Fruit fly (Drosophila melanogaster) whole organism, embryonic: ENCODE results near the gene Ir94a.

Experiments used
- Adf1 ChIP-seq: fragments of 200-800 bp; sonication (Bioruptor generic); IDR thresholded peaks from 2 replicates; pipeline ENCODE4 v1.3.6; 2022; ENCODE audit warnings: missing biosample characterization, missing genetic modification characterization
- Antp ChIP-seq: fragments of 200-800 bp; sonication (Bioruptor generic); optimal IDR thresholded peaks from 3 replicates; lab custom pipeline; 2016; ENCODE audit warnings: missing biosample characterization, missing genetic modification characterization
- B-H1 ChIP-seq: fragments of 200-800 bp; sonication (Bioruptor generic); IDR thresholded peaks from 3 replicates; pipeline ENCODE4 v1.3.6; 2022; ENCODE audit warnings: missing biosample characterization, missing genetic modification characterization
- BEAF-32 ChIP-seq: fragments of 200-800 bp; sonication (Bioruptor generic); optimal IDR thresholded peaks from 3 replicates; lab custom pipeline; 2017; ENCODE audit warnings: missing biosample characterization, missing genetic modification characterization, mild to moderate bottlenecking, moderate library complexity, missing genetic modification reagents
- C15 ChIP-seq: fragments of 200-800 bp; sonication (Bioruptor generic); IDR thresholded peaks from 3 replicates; pipeline ENCODE4 v1.3.6; 2022; ENCODE audit warnings: missing biosample characterization, missing genetic modification characterization
- CG10209 ChIP-seq: fragments of 200-800 bp; sonication (Bioruptor generic); optimal IDR thresholded peaks from 3 replicates; lab custom pipeline; 2017; ENCODE audit warnings: missing biosample characterization, mild to moderate bottlenecking, missing genetic modification characterization, missing genetic modification reagents
- CG10565 ChIP-seq: fragments of 200-800 bp; sonication (Bioruptor generic); optimal IDR thresholded peaks from 3 replicates; lab custom pipeline; 2016; ENCODE audit warnings: missing biosample characterization, mild to moderate bottlenecking, missing genetic modification characterization
- CG11560 ChIP-seq: fragments of 200-800 bp; sonication (Bioruptor generic); IDR thresholded peaks from 3 replicates; pipeline ENCODE4 v1.3.6; 2022; ENCODE audit warnings: missing biosample characterization, missing genetic modification characterization
- CG11723 ChIP-seq: fragments of 200-800 bp; sonication (Bioruptor generic); optimal IDR thresholded peaks from 2 replicates; lab custom pipeline; 2017; ENCODE audit warnings: missing biosample characterization, mild to moderate bottlenecking, missing genetic modification characterization
- CG1233 ChIP-seq: fragments of 200-800 bp; sonication (Bioruptor generic); optimal IDR thresholded peaks from 4 replicates; lab custom pipeline; 2018; ENCODE audit warnings: missing biosample characterization, mild to moderate bottlenecking, missing genetic modification characterization
- CG12391 ChIP-seq: fragments of 200-800 bp; sonication (Bioruptor generic); optimal IDR thresholded peaks from 3 replicates; lab custom pipeline; 2018; ENCODE audit warnings: missing biosample characterization, mild to moderate bottlenecking, missing genetic modification characterization, moderate library complexity
- CG13123 ChIP-seq: fragments of 200-800 bp; sonication (Bioruptor generic); optimal IDR thresholded peaks from 2 replicates; lab custom pipeline; 2016; ENCODE audit warnings: missing biosample characterization, missing genetic modification characterization
- CG13424 ChIP-seq: fragments of 200-800 bp; sonication (Bioruptor generic); optimal IDR thresholded peaks from 2 replicates; lab custom pipeline; 2019; ENCODE audit warnings: missing biosample characterization, mild to moderate bottlenecking, missing genetic modification characterization, moderate library complexity
- CG13624 ChIP-seq: fragments of 200-800 bp; sonication (Bioruptor generic); optimal IDR thresholded peaks from 2 replicates; lab custom pipeline; 2016; ENCODE audit warnings: missing biosample characterization, missing genetic modification characterization
- CG15514 ChIP-seq: fragments of 200-800 bp; sonication (Bioruptor generic); optimal IDR thresholded peaks from 3 replicates; lab custom pipeline; 2017; ENCODE audit warnings: missing biosample characterization, missing genetic modification characterization, mild to moderate bottlenecking, moderate library complexity, missing genetic modification reagents
- CG1603 ChIP-seq: fragments of 200-800 bp; sonication (Bioruptor generic); optimal IDR thresholded peaks from 2 replicates; lab custom pipeline; 2019; ENCODE audit warnings: missing biosample characterization, mild to moderate bottlenecking, missing genetic modification characterization, moderate library complexity
- CG16813 ChIP-seq: fragments of 200-800 bp; sonication (Bioruptor generic); IDR thresholded peaks from 3 replicates; pipeline ENCODE4 v1.3.6; 2022; ENCODE audit warnings: missing biosample characterization, missing genetic modification characterization; ENCODE audit not compliant: partially characterized antibody
- CG16863 ChIP-seq: fragments of 200-800 bp; sonication (Bioruptor generic); optimal IDR thresholded peaks from 3 replicates; lab custom pipeline; 2016; ENCODE audit warnings: missing biosample characterization, missing genetic modification characterization
- CG17186 ChIP-seq: fragments of 200-800 bp; sonication (Bioruptor generic); optimal IDR thresholded peaks from 3 replicates; lab custom pipeline; 2017; ENCODE audit warnings: missing biosample characterization, missing genetic modification reagents, missing genetic modification characterization
- CG2199 ChIP-seq: fragments of 200-800 bp; sonication (Bioruptor generic); IDR thresholded peaks from 3 replicates; pipeline ENCODE4 v1.3.6; 2022; ENCODE audit warnings: missing biosample characterization, missing genetic modification characterization
- CG31441 ChIP-seq: fragments of 200-800 bp; sonication (Bioruptor generic); IDR thresholded peaks from 2 replicates; pipeline ENCODE4 v1.3.6; 2022; ENCODE audit warnings: missing biosample characterization, missing genetic modification characterization
- CG32532 ChIP-seq: fragments of 200-800 bp; sonication (Bioruptor generic); IDR thresholded peaks from 2 replicates; pipeline ENCODE4 v1.3.6; 2022; ENCODE audit warnings: missing biosample characterization, missing genetic modification characterization
- CG42726 ChIP-seq: fragments of 200-800 bp; sonication (Bioruptor generic); IDR thresholded peaks from 2 replicates; pipeline ENCODE4 v1.3.6; 2022; ENCODE audit warnings: missing biosample characterization, missing genetic modification characterization; ENCODE audit not compliant: partially characterized antibody
- CG6175 ChIP-seq: fragments of 200-800 bp; sonication (Bioruptor generic); IDR thresholded peaks from 3 replicates; pipeline ENCODE4 v1.3.6; 2022; ENCODE audit warnings: missing biosample characterization, missing genetic modification characterization
- CG7745 ChIP-seq: fragments of 200-800 bp; sonication (Bioruptor generic); optimal IDR thresholded peaks from 2 replicates; lab custom pipeline; 2018; ENCODE audit warnings: missing biosample characterization, mild to moderate bottlenecking, missing genetic modification characterization, moderate library complexity
- CG7839 ChIP-seq: fragments of 200-800 bp; sonication (Bioruptor generic); optimal IDR thresholded peaks from 3 replicates; lab custom pipeline; 2018; ENCODE audit warnings: missing biosample characterization, mild to moderate bottlenecking, missing genetic modification characterization, moderate library complexity
- CG8765 ChIP-seq: fragments of 200-800 bp; sonication (Bioruptor generic); IDR thresholded peaks from 2 replicates; pipeline ENCODE4 v1.3.6; 2022; ENCODE audit warnings: missing biosample characterization, missing genetic modification characterization
- CoRest ChIP-seq: fragments of 200-800 bp; sonication (Bioruptor generic); optimal IDR thresholded peaks from 3 replicates; lab custom pipeline; 2018; ENCODE audit warnings: missing biosample characterization, mild to moderate bottlenecking, missing genetic modification characterization, moderate library complexity
- D ChIP-seq, 2 experiments: fragments of 200-800 bp in 1 of 2; fragments of >200 bp in 1 of 2; sonication (Bioruptor generic) in 1 of 2; optimal IDR thresholded peaks; 2 replicates in 1 of 2; 3 replicates in 1 of 2; lab custom pipeline; 2017; ENCODE audit warnings: mild to moderate bottlenecking in 1 of 2, missing biosample characterization in 1 of 2, missing genetic modification characterization in 1 of 2, missing genetic modification reagents in 1 of 2
- Dip2 ChIP-seq: fragments of 200-800 bp; sonication (Bioruptor generic); IDR thresholded peaks from 2 replicates; pipeline ENCODE4 v1.3.6; 2022; ENCODE audit warnings: missing biosample characterization, missing genetic modification characterization
- E2f1 ChIP-seq: fragments of 200-800 bp; sonication (Bioruptor generic); IDR thresholded peaks from 2 replicates; pipeline ENCODE4 v1.3.6; 2022; ENCODE audit warnings: missing biosample characterization, missing genetic modification characterization
- Elba2 ChIP-seq: fragments of 200-800 bp; sonication (Bioruptor generic); optimal IDR thresholded peaks from 3 replicates; lab custom pipeline; 2016; ENCODE audit warnings: missing biosample characterization, missing genetic modification characterization
- NFAT ChIP-seq: fragments of 200-800 bp; sonication (Bioruptor generic); IDR thresholded peaks from 2 replicates; pipeline ENCODE4 v1.3.6; 2022; ENCODE audit warnings: missing biosample characterization, missing genetic modification characterization
- Nf-YC ChIP-seq: fragments of 200-800 bp; optimal IDR thresholded peaks from 3 replicates; lab custom pipeline; 2019; ENCODE audit warnings: missing biosample characterization, mild to moderate bottlenecking, missing genetic modification characterization, moderate library complexity
- ash1 ChIP-seq: fragments of 200-800 bp; sonication (Bioruptor generic); optimal IDR thresholded peaks from 2 replicates; lab custom pipeline; 2018; ENCODE audit warnings: missing biosample characterization, mild to moderate bottlenecking, missing genetic modification characterization
- bcd ChIP-seq: fragments of 200-800 bp; sonication (Bioruptor generic); optimal IDR thresholded peaks from 2 replicates; lab custom pipeline; 2017; ENCODE audit warnings: missing biosample characterization, mild to moderate bottlenecking, missing genetic modification characterization
- crc ChIP-seq: fragments of 200-800 bp; sonication (Bioruptor generic); optimal IDR thresholded peaks from 2 replicates; lab custom pipeline; 2016; ENCODE audit warnings: missing biosample characterization, missing genetic modification characterization
- dan ChIP-seq: fragments of 200-800 bp; sonication (Bioruptor generic); IDR thresholded peaks from 2 replicates; pipeline ENCODE4 v1.3.6; 2022; ENCODE audit warnings: missing biosample characterization, missing genetic modification characterization
- dpn ChIP-seq, 2 experiments: fragments of 200-800 bp; sonication (Bioruptor generic); optimal IDR thresholded peaks; 3 replicates each; lab custom pipeline; 2016; ENCODE audit warnings: missing biosample characterization in 2 of 2, missing genetic modification characterization in 2 of 2
- esg ChIP-seq: fragments of 200-800 bp; sonication (Bioruptor generic); conservative IDR thresholded peaks from 2 replicates; pipeline ENCODE4 v1.3.6; 2022; ENCODE audit warnings: missing biosample characterization, missing genetic modification characterization
- gcm2 ChIP-seq: fragments of 200-800 bp; sonication (Bioruptor generic); optimal IDR thresholded peaks from 2 replicates; lab custom pipeline; 2016; ENCODE audit warnings: missing biosample characterization, missing genetic modification characterization
- gem ChIP-seq: fragments of 200-800 bp; sonication (Bioruptor generic); optimal IDR thresholded peaks from 2 replicates; lab custom pipeline; 2019; ENCODE audit warnings: missing biosample characterization, mild to moderate bottlenecking, missing genetic modification characterization, moderate library complexity
- hkb ChIP-seq, 2 experiments: fragments of 200-800 bp in 1 of 2; fragments of >200 bp in 1 of 2; sonication (Bioruptor generic) in 1 of 2; IDR thresholded peaks in 1 of 2; optimal IDR thresholded peaks in 1 of 2; 2 replicates each; pipeline versions ENCODE4 v1.3.6 to Lab custom; 2017 to 2022; ENCODE audit warnings: missing biosample characterization in 1 of 2, missing genetic modification characterization in 1 of 2
- pan ChIP-seq, 4 experiments: fragments of >200 bp in 3 of 4; fragments of 200-800 bp in 1 of 4; sonication (Bioruptor generic) in 1 of 4; optimal IDR thresholded peaks in 3 of 4; IDR thresholded peaks in 1 of 4; 2 replicates each; pipeline versions ENCODE4 v1.3.6 to Lab custom; 2017 to 2022; ENCODE audit warnings: missing biosample characterization in 2 of 4, missing genetic modification characterization in 2 of 4, mixed read lengths in 1 of 4
- pros ChIP-seq: fragments of 200-800 bp; sonication (Bioruptor generic); optimal IDR thresholded peaks from 3 replicates; lab custom pipeline; 2019; ENCODE audit warnings: missing biosample characterization, mild to moderate bottlenecking, missing genetic modification characterization, moderate library complexity
- repo ChIP-seq: fragments of 200-800 bp; sonication (Bioruptor generic); optimal IDR thresholded peaks from 2 replicates; lab custom pipeline; 2016; ENCODE audit warnings: missing biosample characterization, missing genetic modification characterization
- sens-2 ChIP-seq: fragments of 200-800 bp; sonication (Bioruptor generic); IDR thresholded peaks from 2 replicates; pipeline ENCODE4 v1.3.6; 2022; ENCODE audit warnings: missing biosample characterization, missing genetic modification characterization
- ttk ChIP-seq: fragments of 200-800 bp; sonication (Bioruptor generic); IDR thresholded peaks from 2 replicates; pipeline ENCODE4 v2.1.2; 2022; ENCODE audit warnings: missing biosample characterization, missing genetic modification characterization
- tx ChIP-seq: fragments of 200-800 bp; sonication (Bioruptor generic); optimal IDR thresholded peaks from 2 replicates; lab custom pipeline; 2016; ENCODE audit warnings: missing biosample characterization, missing genetic modification characterization
- usp ChIP-seq: fragments of >200 bp; optimal IDR thresholded peaks from 2 replicates; lab custom pipeline; 2017; ENCODE audit warnings: missing biosample characterization, missing genetic modification characterization

Gene Ir94a

DNA sequence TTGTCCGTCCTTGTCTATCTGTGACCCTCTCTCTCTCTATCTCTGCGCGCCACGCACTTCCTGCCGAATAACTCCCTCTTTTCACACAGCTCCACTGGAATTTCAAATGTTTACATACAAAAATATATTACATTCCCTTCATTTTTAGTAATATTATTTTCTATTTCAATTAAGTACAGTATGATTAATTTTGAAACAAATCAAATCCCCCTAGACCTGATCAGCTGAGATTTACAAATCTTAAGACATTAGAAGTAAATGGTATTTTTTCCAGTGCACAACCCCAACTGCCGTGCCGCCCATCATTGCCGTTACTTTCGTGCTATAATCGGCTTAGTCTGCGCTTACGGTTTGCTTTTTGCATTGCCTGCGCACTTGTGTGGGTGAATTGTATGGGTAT lies 4.9 kb upstream of the Ir94a start (continued):
- TF ChIP-seq gem (tag; lab: Kevin White, UChicago) = peak; percentile 71
- TF ChIP-seq CG6175 (GFP tag; lab: Robert Waterston, UW) = no peak
- TF ChIP-seq dan (GFP tag; lab: Robert Waterston, UW) = no peak
- no peak for TF ChIP-seq CG7745 (tag; lab: Kevin White, UChicago)
- peak; percentile 2 for TF ChIP-seq CG1233
- no peak for TF ChIP-seq Elba2 (GFP tag; lab: Kevin White, UChicago)
- TF ChIP-seq CG2199 (GFP tag; lab: Robert Waterston, UW) = no peak
- no peak for TF ChIP-seq CG13123
- peak; percentile 12 to 35 for TF ChIP-seq dpn (GFP tag; optimal IDR thresholded peaks at IDR 0.05; lab: Kevin White, UChicago)
- TF ChIP-seq CG31441 (GFP tag; lab: Robert Waterston, UW) = no peak; the same call in 1 of the 2 replicates
- TF ChIP-seq CG8765 (GFP tag; lab: Robert Waterston, UW) = no peak
- no peak for TF ChIP-seq usp (GFP tag; lab: Kevin White, UChicago)
- TF ChIP-seq CG12391 (tag; lab: Kevin White, UChicago) = no peak
- no peak for TF ChIP-seq CG11560 (tag; lab: Robert Waterston, UW)
- no peak for TF ChIP-seq CG17186 (GFP tag; lab: Kevin White, UChicago)
- peak; percentile 58 for TF ChIP-seq CG13424
- peak; percentile 59 for TF ChIP-seq CG1603 (tag; lab: Kevin White, UChicago)
- TF ChIP-seq esg (GFP tag; lab: Robert Waterston, UW) = no peak
- TF ChIP-seq CG32532 (GFP tag; lab: Robert Waterston, UW) = no peak
- TF ChIP-seq tx (GFP tag; lab: Kevin White, UChicago) = no peak
- TF ChIP-seq BEAF-32 (GFP tag; lab: Kevin White, UChicago) = no peak
- TF ChIP-seq pan (optimal IDR thresholded peaks at IDR 0.05; lab: Kevin White, UChicago) = no peak
- TF ChIP-seq pan (GFP tag; optimal IDR thresholded peaks at IDR 0.05 in 1 of 2, IDR thresholded peaks at IDR 0.05 in 1 of 2) = peak in 1 of 2 experiments; percentile 68
- TF ChIP-seq bcd (GFP tag; lab: Kevin White, UChicago) = peak; percentile 48
- TF ChIP-seq CG16863 (GFP tag; lab: Kevin White, UChicago) = no peak
- no peak for TF ChIP-seq CG11723 (GFP tag; lab: Kevin White, UChicago)
- TF ChIP-seq ash1 (GFP tag; lab: Kevin White, UChicago) = no peak
- no peak for TF ChIP-seq Antp
- no peak for TF ChIP-seq pros
- no peak for TF ChIP-seq NFAT (GFP tag; lab: Robert Waterston, UW)
- TF ChIP-seq ttk (GFP tag; lab: Robert Waterston, UW) = peak; percentile 58; the same call in 1 of the 2 replicates
- no peak for TF ChIP-seq C15
- no peak for TF ChIP-seq CG13624 (GFP tag; lab: Kevin White, UChicago)
- peak; percentile 48; the same call in 1 of the 2 replicates for TF ChIP-seq E2f1
- TF ChIP-seq Nf-YC (tag; lab: Kevin White, UChicago) = no peak
- TF ChIP-seq Adf1 = no peak
- TF ChIP-seq crc = no peak
- no peak for TF ChIP-seq CG7839 (tag; lab: Kevin White, UChicago)
- no peak for TF ChIP-seq D (optimal IDR thresholded peaks at IDR 0.05; lab: Kevin White, UChicago)
- peak; percentile 9 for TF ChIP-seq D (GFP tag; optimal IDR thresholded peaks at IDR 0.05; lab: Kevin White, UChicago)
- peak; percentile 23 for TF ChIP-seq CG10209 (GFP tag; lab: Kevin White, UChicago)
- no peak for TF ChIP-seq hkb (optimal IDR thresholded peaks at IDR 0.05; lab: Kevin White, UChicago)
- TF ChIP-seq hkb (GFP tag; IDR thresholded peaks at IDR 0.05; lab: Robert Waterston, UW) = no peak
- peak; percentile 57 for TF ChIP-seq CoRest (tag; lab: Kevin White, UChicago)
- no peak for TF ChIP-seq gcm2
- no peak for TF ChIP-seq CG42726
- no peak for TF ChIP-seq CG16813
- TF ChIP-seq repo (GFP tag; lab: Kevin White, UChicago) = no peak
- TF ChIP-seq CG15514 (GFP tag; lab: Kevin White, UChicago) = peak; percentile 46
- no peak for TF ChIP-seq CG10565 (GFP tag; lab: Kevin White, UChicago)
- no peak for TF ChIP-seq Dip2 (GFP tag; lab: Robert Waterston, UW)
- TF ChIP-seq sens-2 = no peak
- no peak for TF ChIP-seq B-H1 (GFP tag; lab: Robert Waterston, UW)
